Worm (Caenorhabditis elegans) whole organism, L2 larva: ENCODE measurements around the gene cyp-35A2.

ENCODE experiments used
- C34F6.9 ChIP-seq: fragments of 150-350 bp; optimal IDR thresholded peaks from 2 replicates; lab custom pipeline; 2014; ENCODE audit warnings: missing biosample characterization, missing genetic modification characterization
- F13H6.1 ChIP-seq: sonication (generic microtip); optimal IDR thresholded peaks from 2 replicates; lab custom pipeline; 2016; ENCODE audit warnings: missing genetic modification characterization, missing compliant biosample characterization
- R02D3.7 ChIP-seq: fragments of 150-350 bp; optimal IDR thresholded peaks from 2 replicates; lab custom pipeline; 2014; ENCODE audit warnings: missing biosample characterization, missing genetic modification characterization
- Y55F3AM.14 ChIP-seq: fragments of 200-800 bp; sonication (Bioruptor generic); optimal IDR thresholded peaks from 2 replicates; lab custom pipeline; 2018; ENCODE audit warnings: mild to moderate bottlenecking, missing genetic modification characterization, missing compliant biosample characterization
- ZK546.5 ChIP-seq: sonication (generic microtip); optimal IDR thresholded peaks from 2 replicates; lab custom pipeline; 2017; ENCODE audit warnings: missing biosample characterization, missing genetic modification characterization
- alr-1 ChIP-seq: fragments of 150-350 bp; optimal IDR thresholded peaks from 2 replicates; lab custom pipeline; 2014; ENCODE audit warnings: missing biosample characterization, missing genetic modification characterization
- aly-2 ChIP-seq: fragments of 150-350 bp; optimal IDR thresholded peaks from 2 replicates; lab custom pipeline; 2014; ENCODE audit warnings: missing biosample characterization, missing genetic modification characterization
- ama-1 ChIP-seq: fragments of 150-350 bp; optimal IDR thresholded peaks from 2 replicates; lab custom pipeline; 2018; ENCODE audit warnings: inconsistent platforms
- blmp-1 ChIP-seq: sonication (generic microtip); optimal IDR thresholded peaks from 2 replicates; lab custom pipeline; 2017; ENCODE audit warnings: missing genetic modification characterization, mild to moderate bottlenecking, missing compliant biosample characterization, antibody characterized with exemption, moderate library complexity; ENCODE audit not compliant: insufficient read depth
- ceh-16 ChIP-seq: fragments of 150-350 bp; optimal IDR thresholded peaks from 2 replicates; lab custom pipeline; 2014; ENCODE audit warnings: missing biosample characterization, missing genetic modification characterization
- crh-2 ChIP-seq: sonication (generic microtip); optimal IDR thresholded peaks from 2 replicates; lab custom pipeline; 2017; ENCODE audit warnings: missing biosample characterization, missing genetic modification characterization
- dmd-4 ChIP-seq: sonication (generic microtip); optimal IDR thresholded peaks from 2 replicates; lab custom pipeline; 2017; ENCODE audit warnings: missing biosample characterization, missing genetic modification characterization
- egl-27 ChIP-seq: sonication (generic microtip); optimal IDR thresholded peaks from 3 replicates; lab custom pipeline; 2017; ENCODE audit warnings: missing biosample characterization, missing genetic modification reagents, missing genetic modification characterization
- elt-1 ChIP-seq: fragments of 150-350 bp; optimal IDR thresholded peaks from 2 replicates; lab custom pipeline; 2014; ENCODE audit warnings: missing biosample characterization, missing genetic modification characterization
- fos-1 ChIP-seq: fragments of 150-350 bp; optimal IDR thresholded peaks from 2 replicates; lab custom pipeline; 2014; ENCODE audit warnings: missing biosample characterization, missing genetic modification characterization
- lin-11 ChIP-seq: fragments of 150-350 bp; sonication (generic microtip); optimal IDR thresholded peaks from 2 replicates; lab custom pipeline; 2014; ENCODE audit warnings: missing biosample characterization, missing genetic modification characterization, inconsistent platforms, mixed read lengths
- mab-5 ChIP-seq: fragments of 150-350 bp; optimal IDR thresholded peaks from 2 replicates; lab custom pipeline; 2014; ENCODE audit warnings: missing biosample characterization, missing genetic modification characterization
- mbf-1 ChIP-seq: sonication (generic microtip); optimal IDR thresholded peaks from 2 replicates; lab custom pipeline; 2017; ENCODE audit warnings: missing biosample characterization, missing genetic modification characterization
- mdl-1 ChIP-seq, 2 experiments: fragments of 150-350 bp in 1 of 2; sonication (generic microtip) in 1 of 2; optimal IDR thresholded peaks; 2 replicates each; lab custom pipeline; 2017; ENCODE audit warnings: missing biosample characterization in 2 of 2, missing genetic modification characterization in 2 of 2
- nhr-10 ChIP-seq: sonication (generic microtip); optimal IDR thresholded peaks from 2 replicates; lab custom pipeline; 2017; ENCODE audit warnings: missing biosample characterization, missing genetic modification characterization
- nhr-12 ChIP-seq: fragments of 150-350 bp; optimal IDR thresholded peaks from 2 replicates; lab custom pipeline; 2014; ENCODE audit warnings: missing biosample characterization, missing genetic modification characterization
- nhr-129 ChIP-seq: fragments of 150-350 bp; optimal IDR thresholded peaks from 2 replicates; lab custom pipeline; 2014; ENCODE audit warnings: missing biosample characterization, missing genetic modification characterization
- nhr-23 ChIP-seq: fragments of 150-350 bp; optimal IDR thresholded peaks from 2 replicates; lab custom pipeline; 2014; ENCODE audit warnings: missing biosample characterization, missing genetic modification reagents, missing genetic modification characterization
- nhr-25 ChIP-seq: fragments of 150-350 bp; sonication (generic microtip); optimal IDR thresholded peaks from 3 replicates; lab custom pipeline; 2014; ENCODE audit warnings: missing biosample characterization, missing genetic modification characterization
- peb-1 ChIP-seq: fragments of 150-350 bp; optimal IDR thresholded peaks from 2 replicates; lab custom pipeline; 2014; ENCODE audit warnings: missing biosample characterization, missing genetic modification characterization
- sma-3 ChIP-seq: sonication (generic microtip); optimal IDR thresholded peaks from 2 replicates; lab custom pipeline; 2016; ENCODE audit warnings: missing genetic modification reagents, missing genetic modification characterization, missing compliant biosample characterization
- snpc-4 ChIP-seq: fragments of 150-350 bp; optimal IDR thresholded peaks from 2 replicates; lab custom pipeline; 2014; ENCODE audit warnings: missing biosample characterization, missing genetic modification characterization
- unc-39 ChIP-seq: fragments of 150-350 bp; optimal IDR thresholded peaks from 2 replicates; lab custom pipeline; 2014; ENCODE audit warnings: missing biosample characterization, missing genetic modification characterization
- unc-62 ChIP-seq: fragments of 150-350 bp; optimal IDR thresholded peaks from 2 replicates; lab custom pipeline; 2014; ENCODE audit warnings: missing biosample characterization, missing genetic modification reagents, missing genetic modification characterization
- ztf-1 ChIP-seq: fragments of 200-800 bp; sonication (Bioruptor generic); conservative IDR thresholded peaks from 2 replicates; pipeline ENCODE4 v1.3.6; 2022; ENCODE audit warnings: missing genetic modification characterization, missing compliant biosample characterization
- ztf-4 ChIP-seq: fragments of 150-350 bp; optimal IDR thresholded peaks from 2 replicates; lab custom pipeline; 2014; ENCODE audit warnings: missing biosample characterization, missing genetic modification characterization

The cyp-35A2 gene

ce11 chrV:7361673-7362072 is 2.3 kb downstream of the cyp-35A2 start, which contains the start of gene cyp-35A1:
cyp-35A1 (minus strand) TSS chrV:7361773.
- no peak for TF ChIP-seq nhr-10
- no peak for TF ChIP-seq sma-3 (GFP tag; lab: Kevin White, UChicago)
- TF ChIP-seq nhr-23 = no peak
- TF ChIP-seq alr-1 (tag; lab: Kevin White, UChicago) = no peak
- TF ChIP-seq mdl-1 (tag; optimal IDR thresholded peaks at IDR 0.05; lab: Kevin White, UChicago) = no peak
- no peak for TF ChIP-seq ZK546.5 (tag; lab: Kevin White, UChicago)
- no peak for TF ChIP-seq ama-1 (lab: Kevin White, UChicago)
- no peak for TF ChIP-seq ztf-4 (tag; lab: Kevin White, UChicago)
- no peak for TF ChIP-seq blmp-1
- TF ChIP-seq egl-27 (tag; lab: Kevin White, UChicago) = no peak
- TF ChIP-seq lin-11 (tag; lab: Kevin White, UChicago) = no peak
- TF ChIP-seq elt-1 (tag; lab: Kevin White, UChicago) = no peak

ce11 chrV:7357132-7357531 is 6.8 kb downstream of the cyp-35A2 start, which contains the start of gene C03G6.6:
C03G6.6 (plus strand) TSS chrV:7357432.
- no peak for TF ChIP-seq ztf-1 (GFP tag; lab: Robert Waterston, UW)
- no peak for TF ChIP-seq Y55F3AM.14 (GFP tag; lab: Kevin White, UChicago)
- TF ChIP-seq R02D3.7 (tag; lab: Kevin White, UChicago) = no peak
- no peak for TF ChIP-seq mab-5 (tag; lab: Kevin White, UChicago)
- TF ChIP-seq nhr-25 (tag; lab: Kevin White, UChicago) = no peak
- TF ChIP-seq nhr-10 = no peak
- no peak for TF ChIP-seq fos-1 (tag; lab: Kevin White, UChicago)
- no peak for TF ChIP-seq C34F6.9 (tag; lab: Kevin White, UChicago)
- TF ChIP-seq ZK546.5 (tag; lab: Kevin White, UChicago) = no peak
- no peak for TF ChIP-seq ama-1 (lab: Kevin White, UChicago)
- no peak for TF ChIP-seq ztf-4 (tag; lab: Kevin White, UChicago)
- TF ChIP-seq mbf-1 (tag; lab: Kevin White, UChicago) = no peak
- no peak for TF ChIP-seq nhr-12 (tag; lab: Kevin White, UChicago)
- TF ChIP-seq, all 48 proteins: peak for 0

- no peak for TF ChIP-seq alr-1 (tag; lab: Kevin White, UChicago)
- no peak for TF ChIP-seq ama-1 (lab: Kevin White, UChicago)
- TF ChIP-seq unc-39 = no peak
- no peak for TF ChIP-seq aly-2
- no peak for TF ChIP-seq crh-2 (tag; lab: Kevin White, UChicago)
- no peak for TF ChIP-seq Y55F3AM.14 (GFP tag; lab: Kevin White, UChicago)
- TF ChIP-seq snpc-4 = no peak
- no peak for TF ChIP-seq nhr-12 (tag; lab: Kevin White, UChicago)
Measured at ce11 chrV:7356684-7357083, 7.3 kb downstream of the cyp-35A2 start, which contains the start of gene C03G6.21. C03G6.21 (minus strand) TSS chrV:7356784.

ce11 chrV:7355464-7355863 is 8.5 kb downstream of the cyp-35A2 start, which contains the start of gene tag-293:
tag-293 (minus strand) TSS chrV:7355564.
- TF ChIP-seq ceh-16 (no peak), snpc-4 (no peak), dmd-4 (tag; lab: Kevin White, UChicago) (no peak), lin-11 (tag; lab: Kevin White, UChicago) (no peak), peb-1 (tag; lab: Kevin White, UChicago) (no peak), elt-1 (tag; lab: Kevin White, UChicago) (no peak), nhr-25 (tag; lab: Kevin White, UChicago) (no peak), F13H6.1 (tag; lab: Kevin White, UChicago) (no peak), nhr-129 (no peak), unc-62 (no peak)

- no peak for TF ChIP-seq aly-2
- TF ChIP-seq Y55F3AM.14 (GFP tag; lab: Kevin White, UChicago) = no peak
- no peak for TF ChIP-seq peb-1 (tag; lab: Kevin White, UChicago)
- no peak for TF ChIP-seq ceh-16
Measured at ce11 chrV:7353602-7354001, 10.4 kb downstream of the cyp-35A2 start.
